Worm (Caenorhabditis elegans): ENCODE results near the gene zhp-4.

DNA sequence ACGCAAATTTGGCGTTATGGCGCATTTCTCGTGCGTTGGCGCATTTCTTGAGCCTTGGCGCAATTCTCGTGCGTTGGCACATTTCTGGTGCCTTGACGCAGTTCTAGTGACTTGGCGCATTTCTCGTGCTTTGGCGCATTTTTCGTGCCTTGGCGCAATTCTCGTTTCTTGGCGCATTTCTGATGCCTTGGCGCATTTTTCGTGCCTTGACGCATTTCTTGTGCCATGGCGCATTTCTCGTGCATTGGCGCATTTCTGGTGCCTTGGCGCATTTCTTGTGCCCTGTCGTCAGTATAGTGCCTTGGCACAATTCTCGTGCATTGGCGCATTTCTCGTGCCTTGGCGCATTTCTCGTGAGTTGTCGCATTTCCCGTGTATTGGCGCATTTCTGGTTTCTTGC is 46.8 kb upstream of the zhp-4 start:
- TF ChIP-seq ama-1 (optimal IDR thresholded peaks at IDR 0.05): no peak
- no peak for TF ChIP-seq ztf-11 (tag; optimal IDR thresholded peaks at IDR 0.05)
- TF ChIP-seq aly-2 (tag; optimal IDR thresholded peaks at IDR 0.05): no peak
- TF ChIP-seq zip-2 (tag; optimal IDR thresholded peaks at IDR 0.05): no peak
- TF ChIP-seq nhr-28 (tag; optimal IDR thresholded peaks at IDR 0.05): no peak
- TF ChIP-seq daf-12 (tag; optimal IDR thresholded peaks at IDR 0.05): no peak
- TF ChIP-seq ceh-28 (tag; optimal IDR thresholded peaks at IDR 0.05): no peak
- no peak for TF ChIP-seq spr-3 (GFP tag; optimal IDR thresholded peaks at IDR 0.05)
- TF ChIP-seq fos-1 (tag; optimal IDR thresholded peaks at IDR 0.05): no peak
- no peak for TF ChIP-seq nhr-42 (GFP tag; IDR thresholded peaks at IDR 0.05)
- TF ChIP-seq nhr-10 (tag; optimal IDR thresholded peaks at IDR 0.05): no peak

Measured in whole organism, L4 larva.